Fruit fly (Drosophila melanogaster): ENCODE data around the gene TAF1B.
A peak's percentile ranks its signal among the peaks of the same experiment; 100 is the strongest.

The TAF1B gene

DNA sequence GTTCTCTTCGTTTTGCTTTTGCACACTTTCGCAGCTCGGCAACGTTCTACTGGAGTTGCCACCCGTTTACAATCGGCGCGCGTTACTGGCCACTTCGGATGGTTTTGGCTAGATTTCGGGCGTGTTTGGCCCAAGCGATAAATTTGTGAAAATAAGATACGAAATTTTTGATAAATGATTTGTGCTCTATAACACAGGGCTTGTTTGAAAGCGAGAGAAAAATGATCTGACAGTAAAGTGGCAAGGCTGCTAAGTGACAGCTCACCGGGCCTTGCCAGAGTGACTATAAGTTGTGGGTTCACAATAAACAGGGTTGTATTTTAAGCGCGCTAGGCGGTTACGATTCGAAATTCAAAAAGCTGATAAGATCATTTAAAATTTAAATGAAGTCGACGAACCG, 34.0 kb downstream of the TAF1B start, which contains the start of gene Fmr1 (continued):
- TF ChIP-seq Doc3 (GFP tag; IDR thresholded peaks at IDR 0.05; ENCODE audit: partially characterized antibody) (no peak), lilli (GFP tag; optimal IDR thresholded peaks at IDR 0.05) (peak; percentile 71), mld (GFP tag; IDR thresholded peaks at IDR 0.05; ENCODE audit: partially characterized antibody) (no peak), sisA (GFP tag; IDR thresholded peaks at IDR 0.05) (peak; percentile 53), ab (GFP tag; optimal IDR thresholded peaks at IDR 0.05) (no peak), vfl (GFP tag; optimal IDR thresholded peaks at IDR 0.05) (peak; percentile 44), CG10274 (GFP tag; optimal IDR thresholded peaks at IDR 0.05) (no peak), ro (GFP tag; IDR thresholded peaks at IDR 0.05) (no peak), Sox100B (GFP tag; optimal IDR thresholded peaks at IDR 0.05) (no peak), CG4360 (GFP tag; IDR thresholded peaks at IDR 0.05) (no peak), Fer1 (GFP tag; optimal IDR thresholded peaks at IDR 0.05) (peak; percentile 56), dan (GFP tag; IDR thresholded peaks at IDR 0.05) (no peak), Fer3 (tag; optimal IDR thresholded peaks at IDR 0.05) (peak; percentile 33), CG3838 (GFP tag; optimal IDR thresholded peaks at IDR 0.05) (no peak), Dek (tag; optimal IDR thresholded peaks at IDR 0.05) (no peak), Hmx (GFP tag; optimal IDR thresholded peaks at IDR 0.05) (no peak), Atf3 (GFP tag; optimal IDR thresholded peaks at IDR 0.05) (peak; percentile 7), kah (GFP tag; optimal IDR thresholded peaks at IDR 0.05) (no peak), toy (GFP tag; IDR thresholded peaks at IDR 0.05) (no peak), seq (GFP tag; IDR thresholded peaks at IDR 0.05) (no peak), sob (GFP tag; IDR thresholded peaks at IDR 0.05) (0 out of 2 replicates have a peak, but pooled peaks have one; percentile 12), al (GFP tag; IDR thresholded peaks at IDR 0.05) (peak; percentile 40), NC2α (GFP tag; optimal IDR thresholded peaks at IDR 0.05) (peak; percentile 39), bab2 (GFP tag; optimal IDR thresholded peaks at IDR 0.05) (peak; percentile 54), usp (GFP tag; optimal IDR thresholded peaks at IDR 0.05) (no peak), az2 (GFP tag; optimal IDR thresholded peaks at IDR 0.05) (peak; percentile 26), CG14860 (GFP tag; IDR thresholded peaks at IDR 0.05; ENCODE audit: partially characterized antibody) (no peak), CG18011 (GFP tag; optimal IDR thresholded peaks at IDR 0.05) (peak; percentile 5), CG10654 (GFP tag; optimal IDR thresholded peaks at IDR 0.05) (peak; percentile 32), Stat92E (GFP tag; optimal IDR thresholded peaks at IDR 0.05) (peak in 1 of 3 experiments; percentile 29), so (GFP tag; IDR thresholded peaks at IDR 0.05) (0 out of 3 replicates have a peak, but pooled peaks have one; percentile 42), Optix (GFP tag; IDR thresholded peaks at IDR 0.05) (peak; percentile 41; the same call in 1 of the 3 replicates), gcm (GFP tag; optimal IDR thresholded peaks at IDR 0.05) (no peak), sqz (GFP tag; optimal IDR thresholded peaks at IDR 0.05) (no peak), klu (GFP tag; IDR thresholded peaks at IDR 0.05) (0 out of 2 replicates have a peak, but pooled peaks have one; percentile 28), CG2875 (GFP tag; optimal IDR thresholded peaks at IDR 0.05) (no peak), CG12104 (GFP tag; optimal IDR thresholded peaks at IDR 0.05) (no peak), prd (optimal IDR thresholded peaks at IDR 0.05) (no peak), prd (GFP tag; IDR thresholded peaks at IDR 0.05) (peak; percentile 59; the same call in 2 of the 3 replicates), ranshi (GFP tag; IDR thresholded peaks at IDR 0.05) (no peak), CG43689 (GFP tag; IDR thresholded peaks at IDR 0.05) (no peak), CG11247 (GFP tag; IDR thresholded peaks at IDR 0.05) (peak; percentile 29; the same call in 1 of the 2 replicates), CG7963 (GFP tag; IDR thresholded peaks at IDR 0.05; ENCODE audit: partially characterized antibody) (no peak), Mad (GFP tag; optimal IDR thresholded peaks at IDR 0.05) (peak; percentile 59), sr (GFP tag; IDR thresholded peaks at IDR 0.05) (no peak), Hr51 (GFP tag; optimal IDR thresholded peaks at IDR 0.05) (peak; percentile 11 to 53), Bdp1 (GFP tag; optimal IDR thresholded peaks at IDR 0.05) (peak; percentile 68), nerfin-1 (tag; optimal IDR thresholded peaks at IDR 0.05) (peak; percentile 24), CG12769 (tag; optimal IDR thresholded peaks at IDR 0.05) (peak; percentile 75), Deaf1 (tag; optimal IDR thresholded peaks at IDR 0.05) (peak; percentile 60), Lim3 (GFP tag; IDR thresholded peaks at IDR 0.05) (no peak)
